Fruit fly (Drosophila melanogaster): ENCODE data around the gene Dpck.

The Dpck gene

DNA sequence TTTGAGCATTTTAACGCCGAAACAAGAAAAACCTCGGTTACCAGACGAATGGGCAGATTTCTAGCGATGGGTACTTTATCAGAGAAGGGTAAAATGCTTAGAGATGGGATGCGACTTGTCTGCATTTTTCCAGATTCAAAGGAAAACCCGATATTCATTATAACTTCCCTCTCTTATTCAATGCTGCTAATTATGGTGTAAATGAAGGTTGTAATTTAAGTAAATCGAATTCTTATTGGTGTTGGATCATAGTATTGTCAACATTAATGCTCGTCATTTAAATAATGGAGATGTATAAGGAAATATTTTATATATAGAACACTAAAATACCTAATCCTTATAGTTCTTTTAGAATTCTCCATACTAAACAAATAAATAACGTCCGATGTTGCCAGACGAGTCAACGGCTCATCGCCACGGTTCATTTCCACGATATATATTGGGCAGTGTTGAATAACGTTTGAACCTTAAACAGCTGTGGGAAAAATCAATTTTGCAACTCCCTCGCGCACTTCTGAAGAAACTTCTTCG, 42.2 kb downstream of the Dpck start, which contains the start of the genes Alh and CG10098 (continued):
- TF ChIP-seq CG7357 (GFP tag; IDR thresholded peaks at IDR 0.05) (peak; percentile 66), odd (GFP tag; optimal IDR thresholded peaks at IDR 0.05) (no peak), CG17361 (GFP tag; IDR thresholded peaks at IDR 0.05) (peak; percentile 93), Hr3 (GFP tag; optimal IDR thresholded peaks at IDR 0.05) (peak; percentile 88), Dref (GFP tag; IDR thresholded peaks at IDR 0.05) (peak; percentile 39; the same call in 1 of the 2 replicates), Blimp-1 (GFP tag; optimal IDR thresholded peaks at IDR 0.05) (peak; percentile 63), CG13894 (tag; optimal IDR thresholded peaks at IDR 0.05) (peak; percentile 77), dpn (GFP tag; optimal IDR thresholded peaks at IDR 0.05) (peak; percentile 91), ap (GFP tag; IDR thresholded peaks at IDR 0.05) (no peak; the same call in 1 of the 2 replicates), sr (GFP tag; IDR thresholded peaks at IDR 0.05) (no peak; the same call in 2 of the 3 replicates), pho (GFP tag; optimal IDR thresholded peaks at IDR 0.05) (peak; percentile 89), CG7839 (tag; optimal IDR thresholded peaks at IDR 0.05) (peak; percentile 84), dan (GFP tag; IDR thresholded peaks at IDR 0.05) (no peak), CG33557 (GFP tag; optimal IDR thresholded peaks at IDR 0.05) (peak; percentile 72), Dip2 (GFP tag; IDR thresholded peaks at IDR 0.05) (no peak), cad (GFP tag; optimal IDR thresholded peaks at IDR 0.05) (no peak), gfzf (GFP tag; optimal IDR thresholded peaks at IDR 0.05) (peak; percentile 38), CG43689 (GFP tag; IDR thresholded peaks at IDR 0.05) (peak; percentile 67), ttk (GFP tag; IDR thresholded peaks at IDR 0.05) (peak; percentile 81), esg (GFP tag; conservative IDR thresholded peaks at IDR 0.05) (peak; percentile 75), sim (GFP tag; IDR thresholded peaks at IDR 0.05) (no peak), mam (GFP tag; optimal IDR thresholded peaks at IDR 0.05) (peak; percentile 95), sob (GFP tag; IDR thresholded peaks at IDR 0.05) (peak; percentile 80), Camta (GFP tag; optimal IDR thresholded peaks at IDR 0.05) (peak; percentile 86), repo (GFP tag; optimal IDR thresholded peaks at IDR 0.05) (peak; percentile 68), Atf3 (GFP tag; optimal IDR thresholded peaks at IDR 0.05) (peak; percentile 82), CG14014 (GFP tag; IDR thresholded peaks at IDR 0.05) (peak; percentile 83), cwo (GFP tag; optimal IDR thresholded peaks at IDR 0.05) (peak; percentile 54), CG10565 (GFP tag; optimal IDR thresholded peaks at IDR 0.05) (no peak), oc (tag; optimal IDR thresholded peaks at IDR 0.05) (no peak), CG4854 (GFP tag; optimal IDR thresholded peaks at IDR 0.05) (peak; percentile 69), Neu2 (GFP tag; optimal IDR thresholded peaks at IDR 0.05; ENCODE audit: borderline replicate concordance) (no peak), CG12659 (GFP tag; optimal IDR thresholded peaks at IDR 0.05) (peak; percentile 86), ac (GFP tag; optimal IDR thresholded peaks at IDR 0.05) (no peak), nau (GFP tag; optimal IDR thresholded peaks at IDR 0.05) (no peak), ind (GFP tag; optimal IDR thresholded peaks at IDR 0.05) (peak; percentile 92), lola (GFP tag; optimal IDR thresholded peaks at IDR 0.05) (peak in 1 of 3 experiments; percentile 87), Hr51 (GFP tag; optimal IDR thresholded peaks at IDR 0.05) (peak; percentile 74 to 90), CG17186 (GFP tag; optimal IDR thresholded peaks at IDR 0.05) (peak; percentile 14), CG15514 (GFP tag; optimal IDR thresholded peaks at IDR 0.05) (peak; percentile 82), Chrac-16 (GFP tag; optimal IDR thresholded peaks at IDR 0.05) (peak; percentile 92), D (optimal IDR thresholded peaks at IDR 0.05) (no peak), D (GFP tag; optimal IDR thresholded peaks at IDR 0.05) (peak; percentile 77), fu2 (GFP tag; optimal IDR thresholded peaks at IDR 0.05) (peak; percentile 89), bab2 (GFP tag; optimal IDR thresholded peaks at IDR 0.05) (peak; percentile 92), CG13424 (tag; optimal IDR thresholded peaks at IDR 0.05) (peak; percentile 86), nmo (GFP tag; optimal IDR thresholded peaks at IDR 0.05) (peak; percentile 89), CG8478 (optimal IDR thresholded peaks at IDR 0.05) (peak; percentile 80), Hmr (GFP tag; optimal IDR thresholded peaks at IDR 0.05) (peak; percentile 84), CG15073 (GFP tag; optimal IDR thresholded peaks at IDR 0.05) (peak; percentile 40)

Data from whole organism, embryonic.